Worm (Caenorhabditis elegans) whole organism, L4 larva: Measurements from ENCODE around the gene Y22D7AL.1.

ENCODE experiments used
- R02D3.7 ChIP-seq: fragments of 150-350 bp; sonication (generic microtip); optimal IDR thresholded peaks from 3 replicates; lab custom pipeline; 2014; ENCODE audit warnings: missing biosample characterization, missing genetic modification characterization
- ceh-82 ChIP-seq: sonication (generic microtip); optimal IDR thresholded peaks from 2 replicates; lab custom pipeline; 2017; ENCODE audit warnings: missing biosample characterization, missing genetic modification characterization

- TF ChIP-seq R02D3.7 (tag; lab: Kevin White, UChicago) (no peak), ceh-82 (tag; lab: Kevin White, UChicago) (no peak)
Observed at ce11 chrIII:1619890-1620289, 32.4 kb upstream of the Y22D7AL.1 start.
